Worm (Caenorhabditis elegans): ENCODE data around the gene F26F4.9.

The F26F4.9 gene

DNA sequence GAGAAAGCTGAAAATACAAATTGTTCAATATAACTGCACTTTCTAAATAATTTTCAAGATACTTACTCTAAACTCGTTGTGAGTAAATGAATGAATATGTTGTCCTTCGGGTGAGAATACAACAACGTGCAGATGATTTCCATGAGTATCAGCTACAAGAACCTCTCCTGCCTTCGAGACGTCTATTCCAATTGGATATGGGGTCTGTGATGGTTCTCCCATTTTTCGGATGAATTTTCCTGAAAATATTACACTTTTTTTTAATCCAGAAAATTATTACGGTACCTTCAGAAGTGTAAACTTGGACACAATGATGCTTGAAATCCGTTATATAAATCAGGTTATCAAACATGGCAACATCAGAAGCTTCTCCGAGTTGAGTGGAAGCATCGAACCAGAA lies 17.0 kb downstream of the F26F4.9 start:
- TF ChIP-seq ceh-2 (tag; optimal IDR thresholded peaks at IDR 0.05) (no peak), pat-9 (tag; optimal IDR thresholded peaks at IDR 0.05) (no peak), F13H6.1 (tag; optimal IDR thresholded peaks at IDR 0.05) (no peak), ets-4 (tag; optimal IDR thresholded peaks at IDR 0.05) (no peak)

- TF ChIP-seq eyg-1 (tag; optimal IDR thresholded peaks at IDR 0.05) (no peak), ceh-9 (tag; optimal IDR thresholded peaks at IDR 0.05) (no peak), unc-55 (GFP tag; optimal IDR thresholded peaks at IDR 0.05) (no peak), ceh-19 (GFP tag; optimal IDR thresholded peaks at IDR 0.05) (no peak), ceh-22 (tag; optimal IDR thresholded peaks at IDR 0.05) (no peak), elt-4 (tag; optimal IDR thresholded peaks at IDR 0.05) (no peak), fkh-10 (GFP tag; optimal IDR thresholded peaks at IDR 0.05) (no peak), hlh-6 (tag; optimal IDR thresholded peaks at IDR 0.05) (no peak), lim-6 (tag; optimal IDR thresholded peaks at IDR 0.05) (no peak), ahr-1 (tag; optimal IDR thresholded peaks at IDR 0.05) (no peak), ceh-6 (GFP tag; optimal IDR thresholded peaks at IDR 0.05) (no peak), ttx-3 (tag; optimal IDR thresholded peaks at IDR 0.05) (no peak)
Observed at ce11 chrIII:4893540-4893939, 18.8 kb downstream of the F26F4.9 start, which contains the start of gene F26F4.6. TSS of gene F26F4.6 (minus strand) at chrIII:4893640.

DNA sequence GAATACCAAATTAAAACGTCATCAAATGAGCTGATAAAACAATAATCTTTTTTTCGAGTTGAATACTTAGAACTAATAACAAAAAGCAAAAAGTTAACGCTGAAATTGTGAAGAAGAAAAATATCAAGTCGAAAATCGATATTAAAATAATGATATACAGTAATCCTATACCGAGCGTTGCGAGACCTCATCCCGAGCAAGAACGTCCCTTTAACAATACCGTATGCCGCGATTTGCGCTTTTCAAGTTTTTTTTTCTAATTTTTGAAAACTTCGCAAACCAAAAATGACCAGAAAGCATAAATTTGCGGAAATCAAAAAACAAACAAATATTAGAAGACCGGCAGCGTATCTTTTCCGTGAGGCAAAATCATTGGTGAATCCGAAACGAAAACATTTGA lies 21.3 kb downstream of the F26F4.9 start, which contains the start of gene F26F4.5:
Gene F26F4.5, minus strand, starts transcription at position 256 of the 400 bp plus-strand sequence.
- TF ChIP-seq lin-11 (tag; optimal IDR thresholded peaks at IDR 0.05) (no peak), npax-4 (tag; optimal IDR thresholded peaks at IDR 0.05) (no peak), odd-2 (tag; optimal IDR thresholded peaks at IDR 0.05) (no peak), zip-5 (tag; optimal IDR thresholded peaks at IDR 0.05) (no peak), pqm-1 (tag; optimal IDR thresholded peaks at IDR 0.05) (no peak), unc-55 (GFP tag; optimal IDR thresholded peaks at IDR 0.05) (no peak), sox-2 (GFP tag; IDR thresholded peaks at IDR 0.05) (no peak), pax-1 (tag; optimal IDR thresholded peaks at IDR 0.05) (no peak), F13H6.1 (tag; optimal IDR thresholded peaks at IDR 0.05) (no peak), ttx-3 (tag; optimal IDR thresholded peaks at IDR 0.05) (no peak), hlh-6 (tag; optimal IDR thresholded peaks at IDR 0.05) (no peak)

DNA sequence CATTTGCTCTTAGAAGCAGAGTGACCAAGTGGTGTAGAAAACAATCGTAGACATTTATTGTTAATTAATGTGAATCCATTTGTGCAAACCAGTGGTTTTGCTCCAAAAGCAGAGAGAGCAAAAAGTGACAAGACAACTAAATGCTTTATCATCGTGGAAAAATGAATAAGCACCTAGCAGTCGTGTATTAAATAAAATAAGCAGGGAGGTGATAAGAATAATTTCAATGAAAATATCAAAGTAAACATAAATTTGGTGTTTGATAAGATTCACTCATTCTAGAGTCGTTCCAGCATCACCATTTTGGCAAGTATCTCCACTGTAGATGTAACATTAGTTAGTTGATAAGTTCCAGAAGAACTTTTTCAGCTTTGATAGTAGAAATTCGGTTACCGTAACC lies 25.0 kb downstream of the F26F4.9 start, which contains the start of gene clec-6:
Gene clec-6, minus strand, starts transcription at position 154 of the 400 bp plus-strand sequence.
- TF ChIP-seq unc-86 (tag; optimal IDR thresholded peaks at IDR 0.05) (no peak), sdc-2 (tag; optimal IDR thresholded peaks at IDR 0.05) (no peak), ceh-45 (GFP tag; IDR thresholded peaks at IDR 0.05) (no peak), hlh-15 (tag; optimal IDR thresholded peaks at IDR 0.05) (no peak), ceh-18 (tag; optimal IDR thresholded peaks at IDR 0.05) (no peak), dve-1 (tag; optimal IDR thresholded peaks at IDR 0.05) (no peak), ets-4 (tag; optimal IDR thresholded peaks at IDR 0.05) (no peak), syd-9 (tag; optimal IDR thresholded peaks at IDR 0.05) (no peak)

DNA sequence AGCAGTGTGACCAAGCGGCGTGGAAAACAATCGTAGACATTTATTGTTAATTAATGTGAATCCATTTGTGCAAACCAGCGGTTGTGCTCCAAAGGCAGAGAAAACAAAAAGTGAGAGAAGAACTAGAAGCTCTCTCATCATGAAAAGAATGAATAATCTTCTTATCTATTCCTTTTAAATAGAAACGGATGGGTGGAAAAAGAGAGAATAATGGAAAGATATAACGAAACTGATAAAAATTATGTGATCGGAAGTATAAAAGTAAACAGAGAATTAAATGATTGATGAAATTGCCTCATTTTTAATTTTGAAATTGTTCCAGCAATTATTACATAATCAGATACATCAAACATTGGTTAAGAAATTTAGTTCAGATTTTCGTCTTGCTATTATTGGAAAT lies 28.9 kb downstream of the F26F4.9 start, which contains the start of gene clec-5:
Gene clec-5, minus strand, starts transcription at position 178 of the 400 bp plus-strand sequence.
- no peak for TF ChIP-seq unc-42 (tag; optimal IDR thresholded peaks at IDR 0.05)
- TF ChIP-seq ceh-18 (tag; optimal IDR thresholded peaks at IDR 0.05) = no peak
- TF ChIP-seq ceh-14 (tag; optimal IDR thresholded peaks at IDR 0.05) = no peak
- TF ChIP-seq tbx-7 (tag; optimal IDR thresholded peaks at IDR 0.05) = no peak
- no peak for TF ChIP-seq elt-2 (tag; optimal IDR thresholded peaks at IDR 0.05)
- TF ChIP-seq ceh-31 (tag; optimal IDR thresholded peaks at IDR 0.05) = no peak
- TF ChIP-seq pros-1 (tag; optimal IDR thresholded peaks at IDR 0.05) = no peak
- TF ChIP-seq ama-1 (optimal IDR thresholded peaks at IDR 0.05) = no peak
- TF ChIP-seq K09A11.1 (tag; optimal IDR thresholded peaks at IDR 0.05; ENCODE audit: insufficient read depth) = no peak
- TF ChIP-seq gmeb-2 (tag; optimal IDR thresholded peaks at IDR 0.05) = no peak
- TF ChIP-seq nhr-232 (tag; optimal IDR thresholded peaks at IDR 0.05) = no peak
- TF ChIP-seq pag-3 (tag; optimal IDR thresholded peaks at IDR 0.05; ENCODE audit: borderline replicate concordance) = no peak
- no peak for TF ChIP-seq fkh-10 (GFP tag; optimal IDR thresholded peaks at IDR 0.05)
- TF ChIP-seq dmd-4 (tag; optimal IDR thresholded peaks at IDR 0.05; ENCODE audit: borderline replicate concordance) = no peak
- TF ChIP-seq hlh-8 (tag; optimal IDR thresholded peaks at IDR 0.05) = no peak
- TF ChIP-seq ztf-16 (tag; optimal IDR thresholded peaks at IDR 0.05) = no peak
- TF ChIP-seq hlh-15 (tag; optimal IDR thresholded peaks at IDR 0.05) = no peak
- TF ChIP-seq pat-9 (tag; optimal IDR thresholded peaks at IDR 0.05) = no peak
- no peak for TF ChIP-seq ceh-2 (tag; optimal IDR thresholded peaks at IDR 0.05)
- no peak for TF ChIP-seq ceh-30 (tag; optimal IDR thresholded peaks at IDR 0.05)

Measured in whole organism, late embryonic.